Fruit fly (Drosophila melanogaster): ENCODE results near the gene CG13887.

DNA sequence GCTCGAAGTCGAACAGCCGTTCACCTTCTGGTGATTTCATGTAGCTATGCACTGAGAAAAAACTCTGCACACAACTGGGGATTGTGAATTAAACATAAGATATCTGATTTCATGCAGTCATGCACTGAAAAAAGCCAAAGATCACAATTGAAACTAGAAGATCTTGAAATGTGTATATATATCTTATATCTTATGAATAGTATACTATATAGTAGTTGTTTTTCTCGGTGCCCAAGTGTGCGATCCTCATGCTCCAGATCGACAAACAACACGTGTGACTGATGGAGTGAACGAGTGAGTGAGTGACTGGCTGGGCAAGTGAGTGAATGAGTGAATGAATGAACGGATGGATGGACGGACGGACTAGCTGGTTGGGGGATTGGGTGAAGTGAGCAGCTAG is 15.7 kb upstream of the CG13887 start:
- TF ChIP-seq psq (optimal IDR thresholded peaks at IDR 0.05) (no peak), Sin3A (optimal IDR thresholded peaks at IDR 0.05) (no peak), Myc (optimal IDR thresholded peaks at IDR 0.05) (no peak), h (optimal IDR thresholded peaks at IDR 0.05) (no peak)

Data from Kc167 (cell line).